Worm (Caenorhabditis elegans): ENCODE measurements around the gene C23G10.2.

The C23G10.2 gene

ce11 chrIII:6176761-6177160, 31.1 kb upstream of the C23G10.2 start, which contains the start of gene F42A10.6:
Gene F42A10.6 (minus strand): TSS chrIII:6176861.
- no peak for TF ChIP-seq fos-1 (tag; optimal IDR thresholded peaks at IDR 0.05)
- TF ChIP-seq nhr-77 (tag; optimal IDR thresholded peaks at IDR 0.05): no peak
- TF ChIP-seq egl-27 (tag; optimal IDR thresholded peaks at IDR 0.05): no peak
- TF ChIP-seq mab-9 (GFP tag; IDR thresholded peaks at IDR 0.05): no peak
- no peak for TF ChIP-seq ama-1 (optimal IDR thresholded peaks at IDR 0.05)

ce11 chrIII:6177631-6178030, 30.2 kb upstream of the C23G10.2 start:
- TF ChIP-seq nhr-76 (tag; optimal IDR thresholded peaks at IDR 0.05): no peak
- TF ChIP-seq elt-2 (tag; optimal IDR thresholded peaks at IDR 0.05): peak; percentile 33
- no peak for TF ChIP-seq lin-14 (GFP tag; optimal IDR thresholded peaks at IDR 0.05)
- no peak for TF ChIP-seq fkh-4 (tag; optimal IDR thresholded peaks at IDR 0.05; ENCODE audit: borderline replicate concordance)
- TF ChIP-seq ces-1 (GFP tag; optimal IDR thresholded peaks at IDR 0.05): no peak

ce11 chrIII:6178586-6178985, 29.3 kb upstream of the C23G10.2 start, which contains the start of gene F42A10.7:
Gene F42A10.7 (minus strand): TSS chrIII:6178686.
- TF ChIP-seq unc-86 (tag; optimal IDR thresholded peaks at IDR 0.05) (no peak), pax-3 (tag; optimal IDR thresholded peaks at IDR 0.05) (no peak), lin-39 (tag; optimal IDR thresholded peaks at IDR 0.05) (no peak), nhr-85 (tag) (no peak), lin-13 (GFP tag; optimal IDR thresholded peaks at IDR 0.05) (no peak), aly-2 (tag; optimal IDR thresholded peaks at IDR 0.05) (no peak), egl-27 (tag; optimal IDR thresholded peaks at IDR 0.05) (no peak), nhr-90 (tag; optimal IDR thresholded peaks at IDR 0.05; ENCODE audit: poor library complexity) (no peak), elt-3 (tag; optimal IDR thresholded peaks at IDR 0.05) (no peak), nhr-11 (tag; optimal IDR thresholded peaks at IDR 0.05) (no peak), pqm-1 (tag; optimal IDR thresholded peaks at IDR 0.05) (no peak), unc-98 (GFP tag; IDR thresholded peaks at IDR 0.05) (no peak), unc-30 (tag; optimal IDR thresholded peaks at IDR 0.05) (no peak), ces-1 (GFP tag; optimal IDR thresholded peaks at IDR 0.05) (no peak), nhr-76 (tag; optimal IDR thresholded peaks at IDR 0.05) (no peak), mab-9 (GFP tag; IDR thresholded peaks at IDR 0.05) (no peak), C04F5.9 (tag; optimal IDR thresholded peaks at IDR 0.05) (no peak)

- TF ChIP-seq ama-1 (optimal IDR thresholded peaks at IDR 0.05): no peak
- TF ChIP-seq elt-2 (tag; optimal IDR thresholded peaks at IDR 0.05): peak; percentile 95
- peak; percentile 44 for TF ChIP-seq nhr-20 (tag; optimal IDR thresholded peaks at IDR 0.05)
- TF ChIP-seq lin-35 (GFP tag; optimal IDR thresholded peaks at IDR 0.05): peak in 1 of 2 experiments; percentile 5
- TF ChIP-seq mdl-1 (tag; optimal IDR thresholded peaks at IDR 0.05): peak in 1 of 2 experiments; percentile 49
- no peak for TF ChIP-seq efl-1 (optimal IDR thresholded peaks at IDR 0.05)
- peak in 1 of 2 experiments; percentile 76 for TF ChIP-seq efl-1 (GFP tag; optimal IDR thresholded peaks at IDR 0.05 in 1 of 2)
- peak; percentile 21 for TF ChIP-seq nhr-71 (tag; optimal IDR thresholded peaks at IDR 0.05)
- no peak for TF ChIP-seq C16A3.4 (tag; optimal IDR thresholded peaks at IDR 0.05)
These were observed 28.8 kb upstream of the C23G10.2 start for ce11 chrIII:6179062-6179461.

ce11 chrIII:6180294-6180693, 27.6 kb upstream of the C23G10.2 start:
- TF ChIP-seq egl-13 (tag; optimal IDR thresholded peaks at IDR 0.05) (no peak), nhr-71 (tag; optimal IDR thresholded peaks at IDR 0.05) (peak; percentile 37), mef-2 (tag; optimal IDR thresholded peaks at IDR 0.05) (no peak), Y116A8C.19 (tag; optimal IDR thresholded peaks at IDR 0.05; ENCODE audit: borderline replicate concordance) (no peak), nhr-85 (tag) (peak; percentile 32), xbp-1 (tag; optimal IDR thresholded peaks at IDR 0.05) (no peak), nhr-20 (tag; optimal IDR thresholded peaks at IDR 0.05) (peak; percentile 31), tbx-2 (tag; optimal IDR thresholded peaks at IDR 0.05) (no peak), ztf-4 (tag; optimal IDR thresholded peaks at IDR 0.05) (no peak), jun-1 (tag; optimal IDR thresholded peaks at IDR 0.05) (no peak), lin-14 (GFP tag; optimal IDR thresholded peaks at IDR 0.05) (peak; percentile 31), mdl-1 (tag; optimal IDR thresholded peaks at IDR 0.05) (no peak), ztf-11 (tag; optimal IDR thresholded peaks at IDR 0.05) (no peak), C16A3.4 (tag; optimal IDR thresholded peaks at IDR 0.05) (no peak), lin-35 (GFP tag; optimal IDR thresholded peaks at IDR 0.05) (peak in 1 of 2 experiments; percentile 50), ama-1 (optimal IDR thresholded peaks at IDR 0.05) (no peak), egl-27 (tag; optimal IDR thresholded peaks at IDR 0.05) (no peak), elt-2 (tag; optimal IDR thresholded peaks at IDR 0.05) (peak; percentile 96), lin-13 (GFP tag; optimal IDR thresholded peaks at IDR 0.05) (no peak), unc-62 (GFP tag; optimal IDR thresholded peaks at IDR 0.05) (no peak), ets-5 (GFP tag; IDR thresholded peaks at IDR 0.05) (no peak), nhr-90 (tag; optimal IDR thresholded peaks at IDR 0.05; ENCODE audit: poor library complexity) (peak; percentile 1), snpc-4 (tag; optimal IDR thresholded peaks at IDR 0.05) (no peak), blmp-1 (tag; optimal IDR thresholded peaks at IDR 0.05) (no peak), ceh-63 (GFP tag; optimal IDR thresholded peaks at IDR 0.05) (no peak)
